Worm (Caenorhabditis elegans) whole organism, L2 larva: ENCODE measurements around the gene pgam-5.

Source experiments
- R02D3.7 ChIP-seq: fragments of 150-350 bp; optimal IDR thresholded peaks from 2 replicates; lab custom pipeline; 2014; ENCODE audit warnings: missing biosample characterization, missing genetic modification characterization
- aly-2 ChIP-seq: fragments of 150-350 bp; optimal IDR thresholded peaks from 2 replicates; lab custom pipeline; 2014; ENCODE audit warnings: missing biosample characterization, missing genetic modification characterization
- blmp-1 ChIP-seq: sonication (generic microtip); optimal IDR thresholded peaks from 2 replicates; lab custom pipeline; 2017; ENCODE audit warnings: missing genetic modification characterization, mild to moderate bottlenecking, missing compliant biosample characterization, antibody characterized with exemption, moderate library complexity; ENCODE audit not compliant: insufficient read depth
- elt-3 ChIP-seq: sonication (generic microtip); optimal IDR thresholded peaks from 2 replicates; lab custom pipeline; 2017; ENCODE audit warnings: missing biosample characterization, missing genetic modification characterization
- lin-13 ChIP-seq: fragments of 150-350 bp; optimal IDR thresholded peaks from 2 replicates; lab custom pipeline; 2014; ENCODE audit warnings: missing biosample characterization, missing genetic modification reagents, missing genetic modification characterization
- lin-39 ChIP-seq: fragments of 150-350 bp; optimal IDR thresholded peaks from 2 replicates; lab custom pipeline; 2014; ENCODE audit warnings: missing biosample characterization, missing genetic modification reagents, missing genetic modification characterization
- lsy-2 ChIP-seq, 2 experiments: fragments of 150-350 bp in 1 of 2; sonication (generic microtip) in 1 of 2; optimal IDR thresholded peaks; 2 replicates each; lab custom pipeline; 2014 to 2017; ENCODE audit warnings: missing biosample characterization in 2 of 2, missing genetic modification characterization in 2 of 2
- mdl-1 ChIP-seq, 2 experiments: fragments of 150-350 bp in 1 of 2; sonication (generic microtip) in 1 of 2; optimal IDR thresholded peaks; 2 replicates each; lab custom pipeline; 2017; ENCODE audit warnings: missing biosample characterization in 2 of 2, missing genetic modification characterization in 2 of 2
- nhr-23 ChIP-seq: fragments of 150-350 bp; optimal IDR thresholded peaks from 2 replicates; lab custom pipeline; 2014; ENCODE audit warnings: missing biosample characterization, missing genetic modification reagents, missing genetic modification characterization
- snpc-4 ChIP-seq: fragments of 150-350 bp; optimal IDR thresholded peaks from 2 replicates; lab custom pipeline; 2014; ENCODE audit warnings: missing biosample characterization, missing genetic modification characterization

DNA sequence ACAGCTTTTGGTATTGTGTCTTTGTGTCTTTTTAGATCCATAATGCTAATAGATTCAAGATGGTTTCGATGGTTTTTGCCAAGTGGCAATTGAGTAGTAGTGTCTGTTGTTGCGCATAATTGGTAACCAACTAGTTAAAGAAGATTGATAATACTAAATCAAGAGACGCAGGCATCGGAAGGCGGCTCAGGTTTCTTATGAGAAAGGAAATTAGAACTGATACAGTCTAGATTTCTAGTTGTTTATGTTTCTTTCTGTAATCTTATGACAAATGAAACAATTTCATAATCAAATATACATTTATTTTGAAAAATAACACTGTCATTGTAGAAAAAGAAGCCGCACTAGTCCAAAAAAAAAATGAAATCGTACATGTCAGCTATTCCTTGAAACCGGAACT is 44.7 kb downstream of the pgam-5 start, which contains the start of gene ZK1290.10:
- TF ChIP-seq lin-39 (tag; lab: Kevin White, UChicago) (no peak), R02D3.7 (no peak), snpc-4 (tag; lab: Kevin White, UChicago) (no peak), lin-13 (GFP tag; lab: Kevin White, UChicago) (no peak), elt-3 (tag; lab: Kevin White, UChicago) (no peak), mdl-1 (tag; optimal IDR thresholded peaks at IDR 0.05; lab: Kevin White, UChicago) (no peak), nhr-23 (tag; lab: Kevin White, UChicago) (no peak), blmp-1 (no peak), aly-2 (tag; lab: Kevin White, UChicago) (no peak), lsy-2 (tag; optimal IDR thresholded peaks at IDR 0.05; lab: Kevin White, UChicago) (no peak)
